Fruit fly (Drosophila melanogaster): ENCODE measurements around the gene fh.

- no peak for TF ChIP-seq CG8478 (optimal IDR thresholded peaks at IDR 0.05)
- no peak for TF ChIP-seq psq (optimal IDR thresholded peaks at IDR 0.05)
- TF ChIP-seq usp (GFP tag; optimal IDR thresholded peaks at IDR 0.05): no peak
- no peak for TF ChIP-seq pan (optimal IDR thresholded peaks at IDR 0.05)
These were observed 31.0 kb downstream of the fh start for dm6 chrX:9117831-9118230.
